Fruit fly (Drosophila melanogaster) whole organism, embryonic: Measurements from ENCODE around the gene Tsp74F.

Source experiments
- Atf-2 ChIP-seq: fragments of 200-800 bp; sonication (Bioruptor generic); optimal IDR thresholded peaks from 2 replicates; lab custom pipeline; 2016; ENCODE audit warnings: missing biosample characterization, missing genetic modification characterization
- Atf6 ChIP-seq: fragments of 200-800 bp; sonication (Bioruptor generic); IDR thresholded peaks from 2 replicates; pipeline ENCODE4 v1.3.6; 2022; ENCODE audit warnings: missing biosample characterization, missing genetic modification characterization
- Awh ChIP-seq: fragments of 200-800 bp; sonication (Bioruptor generic); IDR thresholded peaks from 2 replicates; pipeline ENCODE4, ENCODE4 v1.3.6; 2022; ENCODE audit warnings: missing biosample characterization, missing genetic modification characterization
- B-H2 ChIP-seq: fragments of 200-800 bp; sonication (Bioruptor generic); optimal IDR thresholded peaks from 2 replicates; lab custom pipeline; 2018; ENCODE audit warnings: missing biosample characterization, mild to moderate bottlenecking, missing genetic modification characterization
- Bteb2 ChIP-seq: fragments of 200-800 bp; sonication (Bioruptor generic); optimal IDR thresholded peaks from 2 replicates; lab custom pipeline; 2016; ENCODE audit warnings: missing biosample characterization, missing genetic modification characterization
- CG11085 ChIP-seq: fragments of 200-800 bp; sonication (Bioruptor generic); IDR thresholded peaks from 2 replicates; pipeline ENCODE4 v1.3.6; 2022; ENCODE audit warnings: missing biosample characterization, missing genetic modification characterization
- CG12769 ChIP-seq: fragments of 200-800 bp; sonication (Bioruptor generic); optimal IDR thresholded peaks from 2 replicates; lab custom pipeline; 2019; ENCODE audit warnings: missing biosample characterization, mild to moderate bottlenecking, missing genetic modification characterization, moderate library complexity
- CG13296 ChIP-seq: fragments of 200-800 bp; sonication (Bioruptor generic); optimal IDR thresholded peaks from 3 replicates; lab custom pipeline; 2018; ENCODE audit warnings: missing biosample characterization, mild to moderate bottlenecking, missing genetic modification characterization
- CG14860 ChIP-seq: fragments of 200-800 bp; sonication (Bioruptor generic); IDR thresholded peaks from 3 replicates; pipeline ENCODE4 v1.3.6; 2022; ENCODE audit warnings: missing biosample characterization, missing genetic modification characterization; ENCODE audit not compliant: partially characterized antibody
- CG15479 ChIP-seq: fragments of 200-800 bp; sonication (Bioruptor generic); optimal IDR thresholded peaks from 3 replicates; lab custom pipeline; 2019; ENCODE audit warnings: missing biosample characterization, mild to moderate bottlenecking, missing genetic modification characterization, moderate library complexity
- CG2120 ChIP-seq: fragments of 200-800 bp; sonication (Bioruptor generic); optimal IDR thresholded peaks from 3 replicates; lab custom pipeline; 2016; ENCODE audit warnings: missing biosample characterization, missing genetic modification characterization
- CG2889 ChIP-seq: fragments of 200-800 bp; sonication (Bioruptor generic); IDR thresholded peaks from 3 replicates; pipeline ENCODE4 v1.3.6; 2022; ENCODE audit warnings: missing biosample characterization, missing genetic modification characterization
- CG31224 ChIP-seq: fragments of 200-800 bp; sonication (Bioruptor generic); IDR thresholded peaks from 2 replicates; pipeline ENCODE4 v1.3.6; 2022; ENCODE audit warnings: missing biosample characterization, missing genetic modification characterization
- CG3163 ChIP-seq: fragments of 200-800 bp; sonication (Bioruptor generic); optimal IDR thresholded peaks from 3 replicates; lab custom pipeline; 2016; ENCODE audit warnings: missing biosample characterization, missing genetic modification characterization
- CG4617 ChIP-seq: fragments of 200-800 bp; sonication (Bioruptor generic); optimal IDR thresholded peaks from 3 replicates; lab custom pipeline; 2016; ENCODE audit warnings: missing biosample characterization, missing genetic modification characterization, borderline replicate concordance
- CG4820 ChIP-seq: fragments of 200-800 bp; sonication (Bioruptor generic); optimal IDR thresholded peaks from 3 replicates; lab custom pipeline; 2016; ENCODE audit warnings: missing biosample characterization, missing genetic modification characterization
- CG6272 ChIP-seq: fragments of 200-800 bp; sonication (Bioruptor generic); IDR thresholded peaks from 2 replicates; pipeline ENCODE4 v1.3.6; 2022; ENCODE audit warnings: missing biosample characterization, missing genetic modification characterization
- CG6765 ChIP-seq: fragments of 200-800 bp; sonication (Bioruptor generic); optimal IDR thresholded peaks from 3 replicates; lab custom pipeline; 2017; ENCODE audit warnings: missing biosample characterization, mild to moderate bottlenecking, missing genetic modification characterization
- CG9609 ChIP-seq: fragments of 200-800 bp; sonication (Bioruptor generic); optimal IDR thresholded peaks from 3 replicates; lab custom pipeline; 2016; ENCODE audit warnings: missing biosample characterization, missing genetic modification characterization
- Dek ChIP-seq: fragments of 200-800 bp; sonication (Bioruptor generic); optimal IDR thresholded peaks from 3 replicates; lab custom pipeline; 2019; ENCODE audit warnings: missing biosample characterization, mild to moderate bottlenecking, missing genetic modification characterization, moderate library complexity
- Dll ChIP-seq: fragments of 200-800 bp; sonication (Bioruptor generic); IDR thresholded peaks from 4 replicates; pipeline ENCODE4 v1.3.6; 2022; ENCODE audit warnings: missing biosample characterization, missing genetic modification characterization; ENCODE audit not compliant: partially characterized antibody
- Doc2 ChIP-seq: fragments of 200-800 bp; sonication (Bioruptor generic); IDR thresholded peaks from 2 replicates; pipeline ENCODE4 v1.3.6; 2022; ENCODE audit warnings: missing biosample characterization, missing genetic modification characterization
- E2f2 ChIP-seq: fragments of 200-800 bp; sonication (Bioruptor generic); IDR thresholded peaks from 2 replicates; pipeline ENCODE4 v1.3.6; 2022; ENCODE audit warnings: missing biosample characterization, missing genetic modification characterization
- HLH54F ChIP-seq: fragments of 200-800 bp; sonication (Bioruptor generic); optimal IDR thresholded peaks from 3 replicates; lab custom pipeline; 2016; ENCODE audit warnings: missing biosample characterization, missing genetic modification characterization
- HLHmδ ChIP-seq: fragments of 200-800 bp; sonication (Bioruptor generic); optimal IDR thresholded peaks from 2 replicates; lab custom pipeline; 2018; ENCODE audit warnings: missing biosample characterization, mild to moderate bottlenecking, missing genetic modification characterization, moderate library complexity
- HmgZ ChIP-seq: fragments of 200-800 bp; sonication (Bioruptor generic); optimal IDR thresholded peaks from 2 replicates; lab custom pipeline; 2018; ENCODE audit warnings: missing biosample characterization, mild to moderate bottlenecking, missing genetic modification characterization
- Hr78 ChIP-seq, 2 experiments: fragments of 200-800 bp in 1 of 2; fragments of >200 bp in 1 of 2; sonication (Bioruptor generic) in 1 of 2; optimal IDR thresholded peaks; 2 replicates each; lab custom pipeline; 2017 to 2019; ENCODE audit warnings: missing biosample characterization in 2 of 2, missing genetic modification characterization in 2 of 2, mild to moderate bottlenecking in 1 of 2, moderate library complexity in 1 of 2
- Lim3 ChIP-seq: fragments of 200-800 bp; sonication (Bioruptor generic); IDR thresholded peaks from 2 replicates; pipeline ENCODE4 v1.3.6; 2022; ENCODE audit warnings: missing biosample characterization, missing genetic modification characterization
- Max ChIP-seq: fragments of 200-800 bp; sonication (Bioruptor generic); optimal IDR thresholded peaks from 2 replicates; lab custom pipeline; 2016; ENCODE audit warnings: missing biosample characterization, mild to moderate bottlenecking, missing genetic modification characterization
- Med ChIP-seq: fragments of 200-800 bp; sonication (Bioruptor generic); peaks from one replicate; lab custom pipeline; 2016; ENCODE audit warnings: missing biosample characterization, missing genetic modification characterization, mild to moderate bottlenecking, inconsistent platforms, moderate library complexity
- Meics ChIP-seq: fragments of 200-800 bp; sonication (Bioruptor generic); optimal IDR thresholded peaks from 2 replicates; lab custom pipeline; 2017; ENCODE audit warnings: missing biosample characterization, mild to moderate bottlenecking, missing genetic modification characterization
- Pdp1 ChIP-seq, 2 experiments: fragments of 200-800 bp; sonication (Bioruptor generic); optimal IDR thresholded peaks; 3 replicates each; lab custom pipeline; 2016; ENCODE audit warnings: missing biosample characterization in 2 of 2, missing genetic modification characterization in 2 of 2, mild to moderate bottlenecking in 1 of 2, moderate library complexity in 1 of 2
- Stat92E ChIP-seq, 3 experiments: fragments of >200 bp in 2 of 3; fragments of 200-800 bp in 1 of 3; sonication (Bioruptor generic) in 1 of 3; optimal IDR thresholded peaks; 2 replicates each; lab custom pipeline; 2017 to 2019; ENCODE audit warnings: missing biosample characterization in 3 of 3, missing genetic modification characterization in 3 of 3, mild to moderate bottlenecking in 1 of 3, moderate library complexity in 1 of 3
- TFAM ChIP-seq: fragments of 200-800 bp; sonication (Bioruptor generic); optimal IDR thresholded peaks from 2 replicates; lab custom pipeline; 2017; ENCODE audit warnings: missing biosample characterization, missing genetic modification characterization, inconsistent platforms
- caup ChIP-seq: fragments of 200-800 bp; sonication (Bioruptor generic); optimal IDR thresholded peaks from 3 replicates; lab custom pipeline; 2017; ENCODE audit warnings: missing biosample characterization, mild to moderate bottlenecking, missing genetic modification characterization, moderate library complexity; ENCODE audit not compliant: severe bottlenecking
- chinmo ChIP-seq: fragments of 200-800 bp; sonication (Bioruptor generic); IDR thresholded peaks from 4 replicates; pipeline ENCODE4 v1.3.6; 2022; ENCODE audit warnings: missing biosample characterization, missing genetic modification characterization; ENCODE audit not compliant: partially characterized antibody
- exex ChIP-seq: fragments of 200-800 bp; sonication (Bioruptor generic); optimal IDR thresholded peaks from 4 replicates; lab custom pipeline; 2018; ENCODE audit warnings: missing biosample characterization, mild to moderate bottlenecking, missing genetic modification characterization, moderate library complexity
- ftz-f1 ChIP-seq: fragments of 200-800 bp; sonication (Bioruptor generic); optimal IDR thresholded peaks from 2 replicates; lab custom pipeline; 2016; ENCODE audit warnings: missing biosample characterization, missing genetic modification characterization
- kni ChIP-seq: fragments of 200-800 bp; sonication (Bioruptor generic); optimal IDR thresholded peaks from 3 replicates; lab custom pipeline; 2017; ENCODE audit warnings: mild to moderate bottlenecking, missing biosample characterization, missing genetic modification reagents, missing genetic modification characterization
- luna ChIP-seq: fragments of 200-800 bp; sonication (Bioruptor generic); optimal IDR thresholded peaks from 2 replicates; lab custom pipeline; 2016; ENCODE audit warnings: missing biosample characterization, missing genetic modification characterization
- nom ChIP-seq: fragments of 200-800 bp; sonication (Bioruptor generic); optimal IDR thresholded peaks from 2 replicates; lab custom pipeline; 2017; ENCODE audit warnings: missing biosample characterization, missing genetic modification characterization, mild to moderate bottlenecking, moderate library complexity, missing genetic modification reagents
- pzg ChIP-seq: fragments of 200-800 bp; sonication (Bioruptor generic); optimal IDR thresholded peaks from 3 replicates; lab custom pipeline; 2018; ENCODE audit warnings: missing biosample characterization, mild to moderate bottlenecking, missing genetic modification characterization, moderate library complexity
- sens ChIP-seq: fragments of 200-800 bp; sonication (Bioruptor generic); peaks from one replicate; lab custom pipeline; 2016; ENCODE audit warnings: missing biosample characterization, missing genetic modification characterization
- sqz ChIP-seq: fragments of 200-800 bp; sonication (Bioruptor generic); optimal IDR thresholded peaks from 3 replicates; lab custom pipeline; 2018; ENCODE audit warnings: missing biosample characterization, mild to moderate bottlenecking, missing genetic modification characterization
- tap ChIP-seq: fragments of 200-800 bp; optimal IDR thresholded peaks from 3 replicates; lab custom pipeline; 2019; ENCODE audit warnings: missing biosample characterization, mild to moderate bottlenecking, missing genetic modification characterization, moderate library complexity
- trh ChIP-seq: fragments of 200-800 bp; sonication (Bioruptor generic); optimal IDR thresholded peaks from 2 replicates; lab custom pipeline; 2016; ENCODE audit warnings: missing biosample characterization, missing genetic modification characterization
- vnd ChIP-seq: fragments of 200-800 bp; sonication (Bioruptor generic); IDR thresholded peaks from 3 replicates; pipeline ENCODE4 v1.3.6; 2022; ENCODE audit warnings: missing biosample characterization, missing genetic modification characterization; ENCODE audit not compliant: partially characterized antibody
- wdn ChIP-seq: fragments of 200-800 bp; sonication (Bioruptor generic); IDR thresholded peaks from 2 replicates; pipeline ENCODE4 v1.3.6; 2022; ENCODE audit warnings: missing biosample characterization, missing genetic modification characterization

Tsp74F gene

dm6 chr3L:17912972-17913763 lies 17.5 kb upstream of the Tsp74F start (continued):
- TF ChIP-seq Pdp1 (GFP tag; optimal IDR thresholded peaks at IDR 0.05; lab: Kevin White, UChicago) (peak in 1 of 2 experiments; percentile 18), TFAM (GFP tag; lab: Kevin White, UChicago) (no peak), exex (tag; lab: Kevin White, UChicago) (peak; percentile 89), Dek (tag; lab: Kevin White, UChicago) (no peak), Stat92E (GFP tag; optimal IDR thresholded peaks at IDR 0.05; lab: Kevin White, UChicago) (no peak), nom (no peak), CG6272 (GFP tag; lab: Robert Waterston, UW) (no peak), Atf6 (GFP tag; lab: Robert Waterston, UW) (0 out of 2 replicates have a peak, but pooled peaks have one; percentile 12), E2f2 (GFP tag; lab: Robert Waterston, UW) (no peak), CG9609 (GFP tag; lab: Kevin White, UChicago) (no peak), CG4820 (GFP tag; lab: Kevin White, UChicago) (no peak), B-H2 (GFP tag; lab: Kevin White, UChicago) (peak; percentile 44), Meics (GFP tag; lab: Kevin White, UChicago) (no peak), trh (GFP tag; lab: Kevin White, UChicago) (no peak), CG4617 (GFP tag; lab: Kevin White, UChicago) (no peak), CG31224 (GFP tag; lab: Robert Waterston, UW) (no peak), Max (GFP tag; lab: Kevin White, UChicago) (no peak), caup (GFP tag; lab: Kevin White, UChicago) (peak; percentile 8), CG14860 (GFP tag; lab: Robert Waterston, UW) (0 out of 3 replicates have a peak, but pooled peaks have one; percentile 28), Doc2 (no peak), Bteb2 (GFP tag; lab: Kevin White, UChicago) (no peak), Med (peak; percentile 61), CG3163 (GFP tag; lab: Kevin White, UChicago) (no peak), wdn (GFP tag; lab: Robert Waterston, UW) (0 out of 2 replicates have a peak, but pooled peaks have one; percentile 22), CG13296 (peak; percentile 25), sens (GFP tag; lab: Kevin White, UChicago) (peak; percentile 6), Dll (no peak), chinmo (GFP tag; lab: Robert Waterston, UW) (peak; percentile 89; the same call in 2 of the 4 replicates), CG6765 (GFP tag; lab: Kevin White, UChicago) (no peak), sqz (GFP tag; lab: Kevin White, UChicago) (no peak), tap (tag; lab: Kevin White, UChicago) (no peak), pzg (GFP tag; lab: Kevin White, UChicago) (no peak), luna (GFP tag; lab: Kevin White, UChicago) (no peak), Lim3 (GFP tag; lab: Robert Waterston, UW) (no peak), CG2120 (no peak), CG12769 (tag; lab: Kevin White, UChicago) (peak; percentile 29), CG11085 (GFP tag; lab: Robert Waterston, UW) (no peak), CG2889 (GFP tag; lab: Robert Waterston, UW) (no peak), Awh (no peak), HmgZ (tag; lab: Kevin White, UChicago) (no peak), vnd (GFP tag; lab: Robert Waterston, UW) (no peak), CG15479 (GFP tag; lab: Kevin White, UChicago) (no peak), HLH54F (GFP tag; lab: Kevin White, UChicago) (no peak), ftz-f1 (peak; percentile 98), Atf-2 (GFP tag; lab: Kevin White, UChicago) (no peak), kni (GFP tag; lab: Kevin White, UChicago) (no peak), HLHmδ (no peak), Hr78 (GFP tag; optimal IDR thresholded peaks at IDR 0.05; lab: Kevin White, UChicago) (no peak)
